Worm (Caenorhabditis elegans) whole organism, late embryonic: ENCODE results near the gene Y57G11B.6.

Experiments used
- F13H6.1 ChIP-seq: sonication (generic microtip); optimal IDR thresholded peaks from 2 replicates; lab custom pipeline; 2016; ENCODE audit warnings: missing genetic modification characterization, missing compliant biosample characterization
- T23F11.4 ChIP-seq: fragments of 200-800 bp; sonication (Bioruptor generic); optimal IDR thresholded peaks from 2 replicates; lab custom pipeline; 2018; ENCODE audit warnings: mild to moderate bottlenecking, missing genetic modification characterization, missing compliant biosample characterization
- Y22D7AL.16 ChIP-seq: sonication (generic microtip); optimal IDR thresholded peaks from 2 replicates; lab custom pipeline; 2016; ENCODE audit warnings: missing genetic modification characterization, missing compliant biosample characterization
- ahr-1 ChIP-seq: sonication (generic microtip); optimal IDR thresholded peaks from 2 replicates; lab custom pipeline; 2016; ENCODE audit warnings: missing genetic modification characterization, missing compliant biosample characterization
- ama-1 ChIP-seq: fragments of 150-350 bp; optimal IDR thresholded peaks from 2 replicates; lab custom pipeline; 2014
- ceh-14 ChIP-seq: sonication (generic microtip); optimal IDR thresholded peaks from 2 replicates; lab custom pipeline; 2016; ENCODE audit warnings: missing genotype, missing genetic modification characterization, missing compliant biosample characterization
- ceh-2 ChIP-seq: sonication (generic microtip); optimal IDR thresholded peaks from 2 replicates; lab custom pipeline; 2016; ENCODE audit warnings: missing genotype, missing genetic modification characterization, missing compliant biosample characterization
- ceh-22 ChIP-seq: sonication (generic microtip); optimal IDR thresholded peaks from 2 replicates; lab custom pipeline; 2017; ENCODE audit warnings: missing biosample characterization, missing genetic modification characterization
- ceh-24 ChIP-seq: sonication (generic microtip); optimal IDR thresholded peaks from 2 replicates; lab custom pipeline; 2016; ENCODE audit warnings: mild to moderate bottlenecking, missing genetic modification characterization, missing compliant biosample characterization
- ceh-34 ChIP-seq: sonication (generic microtip); optimal IDR thresholded peaks from 2 replicates; lab custom pipeline; 2016; ENCODE audit warnings: mild to moderate bottlenecking, missing genetic modification characterization, missing compliant biosample characterization
- ceh-6 ChIP-seq: fragments of 200-800 bp; sonication (Bioruptor generic); optimal IDR thresholded peaks from 2 replicates; lab custom pipeline; 2018; ENCODE audit warnings: mild to moderate bottlenecking, missing genetic modification characterization, missing compliant biosample characterization
- ceh-9 ChIP-seq: sonication (generic microtip); optimal IDR thresholded peaks from 2 replicates; lab custom pipeline; 2016; ENCODE audit warnings: mild to moderate bottlenecking, missing genetic modification characterization, inconsistent platforms, missing compliant biosample characterization
- eyg-1 ChIP-seq: sonication (generic microtip); optimal IDR thresholded peaks from 2 replicates; lab custom pipeline; 2016; ENCODE audit warnings: missing genotype, missing genetic modification characterization, missing compliant biosample characterization
- fax-1 ChIP-seq: sonication (generic microtip); optimal IDR thresholded peaks from 2 replicates; lab custom pipeline; 2016; ENCODE audit warnings: missing genotype, missing genetic modification characterization, missing compliant biosample characterization
- fkh-6 ChIP-seq: sonication (generic microtip); optimal IDR thresholded peaks from 2 replicates; lab custom pipeline; 2016; ENCODE audit warnings: missing genetic modification characterization, missing compliant biosample characterization
- hlh-13 ChIP-seq: fragments of 200-800 bp; sonication (Bioruptor generic); optimal IDR thresholded peaks from 2 replicates; lab custom pipeline; 2018; ENCODE audit warnings: mild to moderate bottlenecking, missing genetic modification characterization, missing compliant biosample characterization
- hlh-15 ChIP-seq: sonication (generic microtip); optimal IDR thresholded peaks from 2 replicates; lab custom pipeline; 2016; ENCODE audit warnings: missing genetic modification characterization, missing compliant biosample characterization
- hlh-30 ChIP-seq: sonication (generic microtip); optimal IDR thresholded peaks from 2 replicates; lab custom pipeline; 2017; ENCODE audit warnings: antibody characterized with exemption, missing genetic modification characterization, missing compliant biosample characterization; ENCODE audit not compliant: insufficient read depth
- hlh-8 ChIP-seq: sonication (generic microtip); optimal IDR thresholded peaks from 2 replicates; lab custom pipeline; 2016; ENCODE audit warnings: missing genotype, missing genetic modification characterization, missing compliant biosample characterization
- lim-6 ChIP-seq: sonication (generic microtip); optimal IDR thresholded peaks from 2 replicates; lab custom pipeline; 2016; ENCODE audit warnings: missing genetic modification characterization, missing compliant biosample characterization
- mec-3 ChIP-seq: sonication (generic microtip); optimal IDR thresholded peaks from 2 replicates; lab custom pipeline; 2016; ENCODE audit warnings: borderline replicate concordance, missing genetic modification characterization, missing compliant biosample characterization
- nhr-11 ChIP-seq: fragments of 150-350 bp; optimal IDR thresholded peaks from 2 replicates; lab custom pipeline; 2014; ENCODE audit warnings: missing biosample characterization, missing genetic modification characterization
- nhr-232 ChIP-seq: sonication (generic microtip); optimal IDR thresholded peaks from 2 replicates; lab custom pipeline; 2016; ENCODE audit warnings: missing genetic modification characterization, missing compliant biosample characterization
- odd-2 ChIP-seq: sonication (generic microtip); optimal IDR thresholded peaks from 2 replicates; lab custom pipeline; 2017; ENCODE audit warnings: antibody characterized with exemption, mild to moderate bottlenecking, missing genetic modification characterization, missing compliant biosample characterization
- pat-9 ChIP-seq: fragments of 200-800 bp; sonication (Bioruptor generic); optimal IDR thresholded peaks from 2 replicates; lab custom pipeline; 2018; ENCODE audit warnings: mild to moderate bottlenecking, missing genetic modification characterization, moderate library complexity, missing compliant biosample characterization
- pha-2 ChIP-seq: sonication (generic microtip); optimal IDR thresholded peaks from 2 replicates; lab custom pipeline; 2017; ENCODE audit warnings: mild to moderate bottlenecking, missing genetic modification characterization, missing compliant biosample characterization
- pha-4 ChIP-seq: fragments of 150-350 bp; optimal IDR thresholded peaks from 2 replicates; lab custom pipeline; 2018; ENCODE audit warnings: missing biosample characterization, missing genetic modification reagents, missing genetic modification characterization
- ref-2 ChIP-seq: sonication (generic microtip); optimal IDR thresholded peaks from 2 replicates; lab custom pipeline; 2016; ENCODE audit warnings: missing genetic modification characterization, missing compliant biosample characterization
- rnt-1 ChIP-seq: sonication (generic microtip); optimal IDR thresholded peaks from 2 replicates; lab custom pipeline; 2016; ENCODE audit warnings: missing genetic modification characterization, missing compliant biosample characterization
- sdc-2 ChIP-seq: sonication (generic microtip); optimal IDR thresholded peaks from 2 replicates; lab custom pipeline; 2016; ENCODE audit warnings: missing genotype, missing genetic modification characterization, missing compliant biosample characterization
- sox-2 ChIP-seq: fragments of 200-800 bp; sonication (Bioruptor generic); IDR thresholded peaks from 2 replicates; pipeline ENCODE4 v1.3.6; 2022; ENCODE audit warnings: missing genetic modification reagents, missing genetic modification characterization, missing compliant biosample characterization
- sox-4 ChIP-seq: sonication (generic microtip); optimal IDR thresholded peaks from 2 replicates; lab custom pipeline; 2017; ENCODE audit warnings: mild to moderate bottlenecking, missing genetic modification characterization, inconsistent platforms, missing compliant biosample characterization
- syd-9 ChIP-seq: sonication (generic microtip); optimal IDR thresholded peaks from 2 replicates; lab custom pipeline; 2016; ENCODE audit warnings: mild to moderate bottlenecking, missing genetic modification characterization, moderate library complexity, missing compliant biosample characterization
- tbx-2 ChIP-seq: sonication (generic microtip); optimal IDR thresholded peaks from 2 replicates; lab custom pipeline; 2016; ENCODE audit warnings: missing genetic modification characterization, missing compliant biosample characterization
- tbx-7 ChIP-seq: sonication (generic microtip); optimal IDR thresholded peaks from 2 replicates; lab custom pipeline; 2016; ENCODE audit warnings: missing genotype, missing genetic modification characterization, missing compliant biosample characterization
- ttx-3 ChIP-seq: sonication (generic microtip); optimal IDR thresholded peaks from 2 replicates; lab custom pipeline; 2016; ENCODE audit warnings: missing genetic modification reagents, missing genetic modification characterization, missing compliant biosample characterization
- unc-42 ChIP-seq: sonication (generic microtip); optimal IDR thresholded peaks from 2 replicates; lab custom pipeline; 2016; ENCODE audit warnings: missing genotype, missing genetic modification characterization, missing compliant biosample characterization
- unc-86 ChIP-seq: sonication (generic microtip); optimal IDR thresholded peaks from 2 replicates; lab custom pipeline; 2016; ENCODE audit warnings: missing genetic modification characterization, missing compliant biosample characterization
- ztf-16 ChIP-seq: sonication (generic microtip); optimal IDR thresholded peaks from 2 replicates; lab custom pipeline; 2017; ENCODE audit warnings: missing genetic modification characterization, missing compliant biosample characterization

Gene Y57G11B.6

ce11 chrIV:14536911-14537310 lies 17.8 kb downstream of the Y57G11B.6 start, which contains the start of gene T27E7.5:
Gene T27E7.5 (plus strand): TSS chrIV:14537163.
- no peak for TF ChIP-seq unc-86 (tag; lab: Kevin White, UChicago)
- no peak for TF ChIP-seq ceh-34
- TF ChIP-seq ceh-14 (tag; lab: Kevin White, UChicago) = no peak
- no peak for TF ChIP-seq tbx-7 (tag; lab: Kevin White, UChicago)
- no peak for TF ChIP-seq T23F11.4 (GFP tag; lab: Kevin White, UChicago)
- TF ChIP-seq rnt-1 (tag; lab: Kevin White, UChicago) = no peak
- no peak for TF ChIP-seq ceh-9
- no peak for TF ChIP-seq nhr-232 (tag; lab: Kevin White, UChicago)
- TF ChIP-seq fkh-6 (tag; lab: Kevin White, UChicago) = no peak
- TF ChIP-seq ttx-3 (tag; lab: Kevin White, UChicago) = no peak
- no peak for TF ChIP-seq hlh-15 (tag; lab: Kevin White, UChicago)
- TF ChIP-seq hlh-13 (GFP tag; lab: Kevin White, UChicago) = no peak

- TF ChIP-seq ama-1 (lab: Kevin White, UChicago) (no peak), sdc-2 (tag; lab: Kevin White, UChicago) (no peak), fkh-6 (tag; lab: Kevin White, UChicago) (no peak), pat-9 (tag; lab: Kevin White, UChicago) (no peak), F13H6.1 (tag; lab: Kevin White, UChicago) (no peak), ahr-1 (tag; lab: Kevin White, UChicago) (no peak), nhr-11 (tag; lab: Kevin White, UChicago) (no peak), hlh-30 (tag; lab: Kevin White, UChicago) (no peak), odd-2 (tag; lab: Kevin White, UChicago) (no peak), pha-2 (tag; lab: Kevin White, UChicago) (no peak), ceh-24 (tag; lab: Kevin White, UChicago) (no peak), fax-1 (tag; lab: Kevin White, UChicago) (no peak), Y22D7AL.16 (tag; lab: Kevin White, UChicago) (no peak), hlh-8 (no peak), unc-42 (tag; lab: Kevin White, UChicago) (no peak), ceh-34 (no peak), ceh-2 (no peak)
Measured at ce11 chrIV:14534967-14535366, 19.7 kb downstream of the Y57G11B.6 start, which contains the start of gene T27E7.4. Gene T27E7.4 (minus strand): TSS chrIV:14535067.

- TF ChIP-seq Y22D7AL.16 (tag; lab: Kevin White, UChicago) (no peak), syd-9 (tag; lab: Kevin White, UChicago) (no peak), eyg-1 (tag; lab: Kevin White, UChicago) (no peak), tbx-2 (no peak), mec-3 (no peak), sox-2 (no peak), ceh-6 (GFP tag; lab: Kevin White, UChicago) (no peak), lim-6 (no peak), fax-1 (tag; lab: Kevin White, UChicago) (no peak), sox-4 (tag; lab: Kevin White, UChicago) (no peak), ztf-16 (no peak), nhr-11 (tag; lab: Kevin White, UChicago) (no peak), hlh-13 (GFP tag; lab: Kevin White, UChicago) (no peak), F13H6.1 (tag; lab: Kevin White, UChicago) (no peak), ceh-22 (tag; lab: Kevin White, UChicago) (no peak), pha-2 (tag; lab: Kevin White, UChicago) (no peak), pha-4 (tag; lab: Kevin White, UChicago) (no peak), ttx-3 (tag; lab: Kevin White, UChicago) (no peak), rnt-1 (tag; lab: Kevin White, UChicago) (no peak), ref-2 (tag; lab: Kevin White, UChicago) (no peak)
Measured at ce11 chrIV:14532366-14532765, 22.3 kb downstream of the Y57G11B.6 start.
